Fruit fly (Drosophila melanogaster) whole organism, pupa: ENCODE data around the gene CG15747.
A peak's percentile ranks its signal among the peaks of the same experiment; 100 is the strongest.

Source experiments
- CG10348 ChIP-seq: fragments of 200-800 bp; sonication (Bioruptor generic); IDR thresholded peaks from 2 replicates; pipeline ENCODE4 v1.3.6; 2022; ENCODE audit warnings: missing biosample characterization, missing genetic modification characterization
- CG12605 ChIP-seq: fragments of 200-800 bp; sonication (Bioruptor generic); IDR thresholded peaks from 2 replicates; pipeline ENCODE4 v1.3.6; 2022; ENCODE audit warnings: missing biosample characterization, missing genetic modification characterization
- CG13204 ChIP-seq: fragments of 200-800 bp; sonication (Bioruptor generic); optimal IDR thresholded peaks from 2 replicates; lab custom pipeline; 2018; ENCODE audit warnings: missing biosample characterization, mild to moderate bottlenecking, missing genetic modification characterization, moderate library complexity
- CG14655 ChIP-seq: fragments of 200-800 bp; sonication (Bioruptor generic); optimal IDR thresholded peaks from 3 replicates; lab custom pipeline; 2017; ENCODE audit warnings: mild to moderate bottlenecking, missing biosample characterization, missing genetic modification reagents, missing genetic modification characterization
- CG15710 ChIP-seq: fragments of 200-800 bp; sonication (Bioruptor generic); optimal IDR thresholded peaks from 2 replicates; lab custom pipeline; 2018; ENCODE audit warnings: missing biosample characterization, mild to moderate bottlenecking, missing genetic modification characterization, moderate library complexity
- CG17806 ChIP-seq: fragments of 200-800 bp; sonication (Bioruptor generic); optimal IDR thresholded peaks from 2 replicates; lab custom pipeline; 2018; ENCODE audit warnings: missing biosample characterization, mild to moderate bottlenecking, missing genetic modification characterization, moderate library complexity
- CG32121 ChIP-seq: fragments of 200-800 bp; sonication (Bioruptor generic); IDR thresholded peaks from 2 replicates; pipeline ENCODE4 v1.3.6; 2022; ENCODE audit warnings: missing biosample characterization, missing genetic modification characterization
- CG34367 ChIP-seq: fragments of 200-800 bp; sonication (Bioruptor generic); optimal IDR thresholded peaks from 2 replicates; lab custom pipeline; 2018; ENCODE audit warnings: missing biosample characterization, mild to moderate bottlenecking, missing genetic modification characterization
- CG4496 ChIP-seq: fragments of 200-800 bp; sonication (Bioruptor generic); IDR thresholded peaks from 3 replicates; pipeline ENCODE4 v1.3.6; 2022; ENCODE audit warnings: missing biosample characterization, missing genetic modification characterization
- CG8159 ChIP-seq: fragments of 200-800 bp; sonication (Bioruptor generic); optimal IDR thresholded peaks from 3 replicates; lab custom pipeline; 2018; ENCODE audit warnings: missing biosample characterization, mild to moderate bottlenecking, missing genetic modification characterization, moderate library complexity
- CG8301 ChIP-seq: fragments of 200-800 bp; sonication (Bioruptor generic); optimal IDR thresholded peaks from 2 replicates; lab custom pipeline; 2018; ENCODE audit warnings: missing biosample characterization, mild to moderate bottlenecking, missing genetic modification characterization
- CG9948 ChIP-seq: fragments of 200-800 bp; sonication (Bioruptor generic); optimal IDR thresholded peaks from 2 replicates; lab custom pipeline; 2018; ENCODE audit warnings: missing biosample characterization, mild to moderate bottlenecking, missing genetic modification characterization, moderate library complexity
- D1 ChIP-seq: fragments of 200-800 bp; sonication (Bioruptor generic); optimal IDR thresholded peaks from 2 replicates; lab custom pipeline; 2018; ENCODE audit warnings: missing biosample characterization, mild to moderate bottlenecking, missing genetic modification characterization, moderate library complexity
- EcR ChIP-seq: fragments of 200-800 bp; sonication (Bioruptor generic); optimal IDR thresholded peaks from 3 replicates; lab custom pipeline; 2019; ENCODE audit warnings: missing biosample characterization, missing genetic modification characterization, mild to moderate bottlenecking, moderate library complexity, missing genetic modification reagents
- Ets98B ChIP-seq: fragments of 200-800 bp; sonication (Bioruptor generic); IDR thresholded peaks from 2 replicates; pipeline ENCODE4 v1.3.6; 2022; ENCODE audit warnings: missing biosample characterization, missing genetic modification characterization
- Pif1A ChIP-seq: fragments of 200-800 bp; sonication (Bioruptor generic); optimal IDR thresholded peaks from 3 replicates; lab custom pipeline; 2016; ENCODE audit warnings: missing biosample characterization, missing genetic modification characterization
- Pif1B ChIP-seq: fragments of 200-800 bp; sonication (Bioruptor generic); optimal IDR thresholded peaks from 3 replicates; lab custom pipeline; 2016; ENCODE audit warnings: missing biosample characterization, missing genetic modification characterization
- Snoo ChIP-seq: fragments of 200-800 bp; sonication (Bioruptor generic); optimal IDR thresholded peaks from 3 replicates; lab custom pipeline; 2017; ENCODE audit warnings: missing biosample characterization, mild to moderate bottlenecking, missing genetic modification characterization, inconsistent platforms
- fd96Ca ChIP-seq: fragments of 200-800 bp; sonication (Bioruptor generic); IDR thresholded peaks from 3 replicates; pipeline ENCODE4 v1.3.6; 2022; ENCODE audit warnings: missing biosample characterization, missing genetic modification characterization
- gl ChIP-seq: fragments of 200-800 bp; sonication (Bioruptor generic); optimal IDR thresholded peaks from 2 replicates; lab custom pipeline; 2018; ENCODE audit warnings: missing biosample characterization, mild to moderate bottlenecking, missing genetic modification characterization
- rn ChIP-seq: fragments of 200-800 bp; sonication (Bioruptor generic); IDR thresholded peaks from 2 replicates; pipeline ENCODE4 v1.3.6; 2022; ENCODE audit warnings: missing biosample characterization, missing genetic modification characterization

The CG15747 gene

DNA sequence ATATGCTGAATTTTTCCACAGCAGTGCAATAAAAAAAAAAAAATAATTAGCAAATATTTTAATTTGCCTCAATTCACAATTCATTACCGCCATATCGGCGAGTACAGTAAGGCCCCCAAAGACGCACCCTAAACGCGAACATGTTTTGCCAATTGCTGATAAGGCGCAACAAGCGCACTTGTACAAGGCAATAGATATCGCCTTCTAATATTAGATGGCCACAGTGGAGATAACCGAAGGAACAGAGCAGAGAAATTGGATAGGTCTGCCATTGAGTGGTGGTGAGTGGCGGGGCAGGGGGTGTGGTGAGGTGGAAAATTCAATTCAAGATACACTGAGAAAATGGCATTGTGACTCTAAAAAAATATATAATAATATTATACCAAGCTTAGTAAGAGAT is 25.0 kb upstream of the CG15747 start:
- TF ChIP-seq CG4496 (GFP tag; lab: Robert Waterston, UW) (0 out of 3 replicates have a peak, but pooled peaks have one; percentile 16), CG15710 (no peak)

DNA sequence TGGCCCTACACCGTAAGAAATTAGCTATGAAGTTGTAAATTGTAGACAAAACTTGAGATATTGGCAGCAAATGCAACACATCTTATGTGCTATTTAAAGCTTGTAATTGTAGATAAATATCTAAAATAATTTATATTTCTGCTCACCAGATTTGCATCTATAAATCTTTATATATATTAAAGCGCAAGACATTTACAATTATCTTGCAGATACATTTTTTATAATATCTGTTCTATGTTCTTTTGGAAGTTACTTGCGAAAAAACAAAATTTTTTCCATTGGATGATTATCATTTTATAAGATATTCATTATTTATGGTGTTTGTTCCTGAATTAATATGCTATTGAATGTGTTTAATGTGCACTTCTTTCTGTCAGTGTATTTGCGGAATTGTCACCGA is 23.8 kb upstream of the CG15747 start:
- TF ChIP-seq CG32121 (GFP tag; lab: Robert Waterston, UW) (no peak), Pif1B (GFP tag; lab: Kevin White, UChicago) (no peak), CG14655 (GFP tag; lab: Kevin White, UChicago) (peak; percentile 54), CG8159 (tag; lab: Kevin White, UChicago) (peak; percentile 58), CG17806 (tag; lab: Kevin White, UChicago) (peak; percentile 48), Snoo (no peak), CG15710 (peak; percentile 36), CG9948 (tag; lab: Kevin White, UChicago) (peak; percentile 51), fd96Ca (GFP tag; lab: Robert Waterston, UW) (no peak), CG34367 (peak; percentile 22), CG4496 (GFP tag; lab: Robert Waterston, UW) (no peak), CG8301 (peak; percentile 21)
- TF ChIP-seq, all 21 proteins: peak for 7

- peak; percentile 37 for TF ChIP-seq Pif1B (GFP tag; lab: Kevin White, UChicago)
- TF ChIP-seq CG15710: no peak
- TF ChIP-seq CG4496 (GFP tag; lab: Robert Waterston, UW): 0 out of 3 replicates have a peak, but pooled peaks have one; percentile 42
- TF ChIP-seq rn (GFP tag; lab: Robert Waterston, UW): no peak
- peak; percentile 11 for TF ChIP-seq CG14655 (GFP tag; lab: Kevin White, UChicago)
- TF ChIP-seq EcR (GFP tag; lab: Kevin White, UChicago): no peak
- no peak for TF ChIP-seq Pif1A (GFP tag; lab: Kevin White, UChicago)
- TF ChIP-seq CG8301: no peak
- TF ChIP-seq Ets98B (GFP tag; lab: Robert Waterston, UW): peak; percentile 41; the same call in 1 of the 2 replicates
- TF ChIP-seq CG17806 (tag; lab: Kevin White, UChicago): no peak
- TF ChIP-seq D1 (tag; lab: Kevin White, UChicago): no peak
- TF ChIP-seq CG13204: no peak
- TF ChIP-seq CG9948 (tag; lab: Kevin White, UChicago): no peak
- TF ChIP-seq fd96Ca (GFP tag; lab: Robert Waterston, UW): no peak
- no peak for TF ChIP-seq CG12605 (GFP tag; lab: Robert Waterston, UW)
- peak; percentile 54; the same call in 1 of the 2 replicates for TF ChIP-seq CG32121 (GFP tag; lab: Robert Waterston, UW)
- TF ChIP-seq, all 21 proteins: peak for 5
Measured at dm6 chrX:13314789-13315462, 23.2 kb upstream of the CG15747 start.

- TF ChIP-seq CG4496 (GFP tag; lab: Robert Waterston, UW) (peak; percentile 45), fd96Ca (GFP tag; lab: Robert Waterston, UW) (peak; percentile 37; the same call in 1 of the 3 replicates), gl (tag; lab: Kevin White, UChicago) (no peak)
Measured at dm6 chrX:13315463-13315817, 22.7 kb upstream of the CG15747 start.

DNA sequence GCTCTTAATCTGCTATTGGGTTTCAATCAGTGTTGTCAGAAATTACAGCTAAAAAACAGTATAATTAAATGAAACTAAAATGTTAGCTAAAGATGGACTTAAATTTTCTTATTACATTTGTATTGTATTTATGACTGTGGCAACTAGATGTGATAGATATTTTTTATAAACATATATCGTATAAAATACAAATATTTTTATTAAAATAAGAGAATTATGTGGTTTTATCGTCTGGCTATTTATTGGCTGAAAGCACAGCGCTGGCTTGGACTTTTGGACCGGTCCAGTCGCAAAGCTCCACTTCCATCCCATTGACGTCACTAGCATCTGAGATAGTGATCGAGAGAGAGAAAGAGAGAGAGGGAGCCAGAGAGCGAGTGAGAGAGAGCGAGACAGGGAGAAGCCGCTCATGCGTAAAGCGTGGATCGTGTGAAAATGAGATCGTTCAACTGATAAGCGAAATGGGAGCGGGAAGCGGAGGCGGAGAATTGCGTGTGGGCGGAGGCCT is 18.7 kb upstream of the CG15747 start:
- TF ChIP-seq CG14655 (GFP tag; lab: Kevin White, UChicago) (peak; percentile 89), CG10348 (no peak), Snoo (peak; percentile 91), CG12605 (GFP tag; lab: Robert Waterston, UW) (peak; percentile 70), CG17806 (tag; lab: Kevin White, UChicago) (peak; percentile 85), CG8301 (peak; percentile 79), CG8159 (tag; lab: Kevin White, UChicago) (peak; percentile 92), Pif1A (GFP tag; lab: Kevin White, UChicago) (peak; percentile 79), EcR (GFP tag; lab: Kevin White, UChicago) (peak; percentile 86), CG13204 (peak; percentile 94), gl (tag; lab: Kevin White, UChicago) (peak; percentile 95), fd96Ca (GFP tag; lab: Robert Waterston, UW) (peak; percentile 65; the same call in 1 of the 3 replicates), CG32121 (GFP tag; lab: Robert Waterston, UW) (peak; percentile 74), Pif1B (GFP tag; lab: Kevin White, UChicago) (peak; percentile 84), Ets98B (GFP tag; lab: Robert Waterston, UW) (peak; percentile 57; the same call in 1 of the 2 replicates), D1 (tag; lab: Kevin White, UChicago) (peak; percentile 91), rn (GFP tag; lab: Robert Waterston, UW) (0 out of 2 replicates have a peak, but pooled peaks have one; percentile 29), CG15710 (peak; percentile 87), CG9948 (tag; lab: Kevin White, UChicago) (peak; percentile 79), CG34367 (peak; percentile 90), CG4496 (GFP tag; lab: Robert Waterston, UW) (peak; percentile 70)
- TF ChIP-seq, all 21 proteins: peak for 20
